Worm (Caenorhabditis elegans) whole organism, L4 larva: Measurements from ENCODE around the gene R01H10.4.
A peak's percentile ranks its signal among the peaks of the same experiment; 100 is the strongest.

Experiments
- D1046.2 ChIP-seq: fragments of 200-800 bp; sonication (Bioruptor generic); IDR thresholded peaks from 2 replicates; pipeline ENCODE4 v1.3.6; 2022; ENCODE audit warnings: missing genetic modification characterization, missing compliant biosample characterization
- F10B5.3 ChIP-seq: sonication (generic microtip); optimal IDR thresholded peaks from 2 replicates; lab custom pipeline; 2016; ENCODE audit warnings: mild to moderate bottlenecking, missing genetic modification characterization, missing compliant biosample characterization
- Y48G9A.11 ChIP-seq: fragments of 200-800 bp; sonication (Bioruptor generic); IDR thresholded peaks from 2 replicates; pipeline ENCODE4 v1.3.6; 2022; ENCODE audit warnings: missing genetic modification reagents, missing genetic modification characterization, missing compliant biosample characterization
- Y5F2A.4 ChIP-seq: fragments of 200-800 bp; sonication (Bioruptor generic); optimal IDR thresholded peaks from 2 replicates; lab custom pipeline; 2018; ENCODE audit warnings: mild to moderate bottlenecking, missing genetic modification characterization, missing compliant biosample characterization
- Y75B8A.6 ChIP-seq: fragments of 200-800 bp; sonication (Bioruptor generic); IDR thresholded peaks from 2 replicates; pipeline ENCODE4 v1.3.6; 2022; ENCODE audit warnings: missing genetic modification reagents, missing genetic modification characterization, missing compliant biosample characterization
- ZK337.2 ChIP-seq: fragments of 200-800 bp; sonication (Bioruptor generic); IDR thresholded peaks from 2 replicates; pipeline ENCODE4 v1.3.6; 2022; ENCODE audit warnings: missing genetic modification reagents, missing genetic modification characterization, missing compliant biosample characterization
- attf-4 ChIP-seq: sonication (generic microtip); optimal IDR thresholded peaks from 3 replicates; lab custom pipeline; 2017; ENCODE audit warnings: missing biosample characterization, missing genetic modification characterization
- ceh-20 ChIP-seq: fragments of 200-800 bp; sonication (Bioruptor generic); IDR thresholded peaks from 2 replicates; pipeline ENCODE4 v1.3.6; 2022; ENCODE audit warnings: missing genetic modification reagents, missing genetic modification characterization, missing compliant biosample characterization
- ceh-62 ChIP-seq: sonication (generic microtip); optimal IDR thresholded peaks from 2 replicates; lab custom pipeline; 2017; ENCODE audit warnings: missing biosample characterization, missing genetic modification characterization
- daf-8 ChIP-seq: fragments of 200-800 bp; sonication (Bioruptor generic); IDR thresholded peaks from 2 replicates; pipeline ENCODE4 v1.3.6; 2022; ENCODE audit warnings: missing genetic modification characterization, missing compliant biosample characterization
- dmd-6 ChIP-seq: fragments of 200-800 bp; sonication (Bioruptor generic); IDR thresholded peaks from 2 replicates; pipeline ENCODE4 v1.3.6; 2022; ENCODE audit warnings: missing genetic modification reagents, missing genetic modification characterization, missing compliant biosample characterization
- dmd-8 ChIP-seq: fragments of 200-800 bp; sonication (Bioruptor generic); IDR thresholded peaks from 2 replicates; pipeline ENCODE4 v1.3.6; 2022; ENCODE audit warnings: missing genetic modification characterization, missing compliant biosample characterization
- egl-43 ChIP-seq: fragments of 200-800 bp; sonication (Bioruptor generic); IDR thresholded peaks from 2 replicates; pipeline ENCODE4 v1.3.6; 2022; ENCODE audit warnings: missing genetic modification reagents, missing genetic modification characterization, missing compliant biosample characterization
- hlh-30 ChIP-seq: sonication (generic microtip); optimal IDR thresholded peaks from 2 replicates; lab custom pipeline; 2017; ENCODE audit warnings: antibody characterized with exemption, mild to moderate bottlenecking, missing genetic modification characterization, missing compliant biosample characterization; ENCODE audit not compliant: insufficient read depth
- lim-7 ChIP-seq: fragments of 200-800 bp; sonication (Bioruptor generic); IDR thresholded peaks from 2 replicates; pipeline ENCODE4 v1.3.6; 2022; ENCODE audit warnings: missing genetic modification characterization, missing compliant biosample characterization
- lin-15B ChIP-seq: fragments of 150-350 bp; sonication (generic microtip); optimal IDR thresholded peaks from 3 replicates; lab custom pipeline; 2014; ENCODE audit warnings: missing biosample characterization, missing genetic modification characterization
- lin-29 ChIP-seq: fragments of 200-800 bp; sonication (Bioruptor generic); IDR thresholded peaks from 2 replicates; pipeline ENCODE4 v1.3.6; 2022; ENCODE audit warnings: missing genetic modification reagents, missing genetic modification characterization, missing compliant biosample characterization
- madf-5 ChIP-seq, 2 experiments: fragments of 200-800 bp; sonication (Bioruptor generic); IDR thresholded peaks; 2 replicates each; pipeline ENCODE4 v1.3.6; 2022; ENCODE audit warnings: missing compliant biosample characterization in 2 of 2, missing genetic modification characterization in 2 of 2
- mdl-1 ChIP-seq, 2 experiments: fragments of 150-350 bp in 1 of 2; sonication (generic microtip) in 1 of 2; optimal IDR thresholded peaks; 2 replicates each; lab custom pipeline; 2014 to 2017; ENCODE audit warnings: missing biosample characterization in 2 of 2, missing genetic modification characterization in 2 of 2
- mep-1 ChIP-seq: fragments of 150-350 bp; sonication (generic microtip); optimal IDR thresholded peaks from 3 replicates; lab custom pipeline; 2014; ENCODE audit warnings: missing biosample characterization, missing genetic modification characterization
- mxl-3 ChIP-seq: fragments of 200-800 bp; sonication (Bioruptor generic); optimal IDR thresholded peaks from 2 replicates; lab custom pipeline; 2018; ENCODE audit warnings: mild to moderate bottlenecking, missing genetic modification characterization, missing compliant biosample characterization
- nhr-102 ChIP-seq: sonication (generic microtip); optimal IDR thresholded peaks from 2 replicates; lab custom pipeline; 2016; ENCODE audit warnings: mild to moderate bottlenecking, missing genetic modification characterization, moderate library complexity, missing compliant biosample characterization
- nhr-111 ChIP-seq: fragments of 200-800 bp; sonication (Bioruptor generic); optimal IDR thresholded peaks from 2 replicates; lab custom pipeline; 2018; ENCODE audit warnings: mild to moderate bottlenecking, missing genetic modification characterization, missing compliant biosample characterization
- nhr-28 ChIP-seq: fragments of 150-350 bp; optimal IDR thresholded peaks from 2 replicates; lab custom pipeline; 2014; ENCODE audit warnings: missing biosample characterization, missing genetic modification characterization
- nhr-42 ChIP-seq: fragments of 200-800 bp; sonication (Bioruptor generic); IDR thresholded peaks from 2 replicates; pipeline ENCODE4 v1.3.6; 2022; ENCODE audit warnings: missing genetic modification characterization, missing compliant biosample characterization
- php-3 ChIP-seq: fragments of 200-800 bp; sonication (Bioruptor generic); IDR thresholded peaks from 2 replicates; pipeline ENCODE4 v1.3.6; 2022; ENCODE audit warnings: missing genetic modification reagents, missing genetic modification characterization, missing compliant biosample characterization
- pqm-1 ChIP-seq: sonication (generic microtip); optimal IDR thresholded peaks from 2 replicates; lab custom pipeline; 2017; ENCODE audit warnings: missing biosample characterization, missing genetic modification characterization
- snpc-1.2 ChIP-seq: fragments of 200-800 bp; sonication (Bioruptor generic); IDR thresholded peaks from 2 replicates; pipeline ENCODE4 v1.3.6; 2022; ENCODE audit warnings: missing genetic modification reagents, missing genetic modification characterization, missing compliant biosample characterization
- tra-1 ChIP-seq: fragments of 200-800 bp; sonication (Bioruptor generic); IDR thresholded peaks from 2 replicates; pipeline ENCODE4 v1.3.6; 2022; ENCODE audit warnings: missing genetic modification reagents, missing genetic modification characterization, missing compliant biosample characterization
- unc-62 ChIP-seq, 3 experiments: fragments of 150-350 bp in 1 of 3; sonication (generic microtip); optimal IDR thresholded peaks in 2 of 3; peaks in 1 of 3; 1 replicate in 1 of 3; 2 replicates in 2 of 3; lab custom pipeline; 2014 to 2017; ENCODE audit warnings: missing biosample characterization in 3 of 3, missing genetic modification characterization in 3 of 3, missing genetic modification reagents in 3 of 3, missing genotype in 1 of 3
- zag-1 ChIP-seq: fragments of 150-350 bp; optimal IDR thresholded peaks from 2 replicates; lab custom pipeline; 2014; ENCODE audit warnings: missing biosample characterization, missing genetic modification characterization
- zfp-3 ChIP-seq: fragments of 200-800 bp; sonication (Bioruptor generic); conservative IDR thresholded peaks from 2 replicates; pipeline ENCODE4 v1.3.6; 2022; ENCODE audit warnings: missing genetic modification reagents, missing genetic modification characterization, missing compliant biosample characterization
- zip-2 ChIP-seq: fragments of 150-350 bp; optimal IDR thresholded peaks from 2 replicates; lab custom pipeline; 2014; ENCODE audit warnings: missing biosample characterization, missing genetic modification characterization

R01H10.4 gene

ce11 chrIII:10293362-10293761 is 38.7 kb downstream of the R01H10.4 start:
- TF ChIP-seq mep-1 (tag; lab: Kevin White, UChicago) (no peak), Y5F2A.4 (GFP tag; lab: Kevin White, UChicago) (no peak), zfp-3 (GFP tag; lab: Robert Waterston, UW) (no peak), ZK337.2 (GFP tag; lab: Robert Waterston, UW) (no peak), lim-7 (GFP tag; lab: Robert Waterston, UW) (0 out of 2 replicates have a peak, but pooled peaks have one; percentile 42), hlh-30 (tag; lab: Kevin White, UChicago) (peak; percentile 25), dmd-6 (GFP tag; lab: Robert Waterston, UW) (peak; percentile 35)

- peak in 1 of 2 experiments; percentile 94 for TF ChIP-seq unc-62 (GFP tag; optimal IDR thresholded peaks at IDR 0.05 in 1 of 2; lab: Kevin White, UChicago)
- TF ChIP-seq unc-62 (tag; optimal IDR thresholded peaks at IDR 0.05; lab: Kevin White, UChicago): no peak
- TF ChIP-seq nhr-111 (GFP tag; lab: Kevin White, UChicago): no peak
Measured at ce11 chrIII:10293946-10294345, 39.3 kb downstream of the R01H10.4 start.

- TF ChIP-seq nhr-42 (GFP tag; lab: Robert Waterston, UW): no peak
- no peak for TF ChIP-seq nhr-28 (tag; lab: Kevin White, UChicago)
- TF ChIP-seq dmd-8 (GFP tag; lab: Robert Waterston, UW): no peak
- no peak for TF ChIP-seq F10B5.3 (tag; lab: Kevin White, UChicago)
Measured at ce11 chrIII:10294837-10295236, 40.2 kb downstream of the R01H10.4 start, which contains the start of gene vglu-2. Gene vglu-2, plus strand, starts transcription at chrIII:10295137.

ce11 chrIII:10296904-10297303 is 42.3 kb downstream of the R01H10.4 start:
- TF ChIP-seq Y75B8A.6 (GFP tag; lab: Robert Waterston, UW) (no peak), mxl-3 (no peak), pqm-1 (tag; lab: Kevin White, UChicago) (no peak), ceh-20 (GFP tag; lab: Robert Waterston, UW) (0 out of 2 replicates have a peak, but pooled peaks have one; percentile 12), zfp-3 (GFP tag; lab: Robert Waterston, UW) (no peak), zip-2 (no peak), tra-1 (GFP tag; lab: Robert Waterston, UW) (no peak), lin-15B (tag; lab: Kevin White, UChicago) (no peak), madf-5 (GFP tag; IDR thresholded peaks at IDR 0.05; lab: Robert Waterston, UW) (no peak), unc-62 (GFP tag; optimal IDR thresholded peaks at IDR 0.05 in 1 of 2; lab: Kevin White, UChicago) (peak in 1 of 2 experiments; percentile 72), unc-62 (tag; optimal IDR thresholded peaks at IDR 0.05; lab: Kevin White, UChicago) (no peak), egl-43 (GFP tag; lab: Robert Waterston, UW) (no peak), D1046.2 (GFP tag; lab: Robert Waterston, UW) (no peak), attf-4 (no peak), ceh-62 (tag; lab: Kevin White, UChicago) (no peak), snpc-1.2 (GFP tag; lab: Robert Waterston, UW) (no peak), zag-1 (tag; lab: Kevin White, UChicago) (no peak), Y48G9A.11 (GFP tag; lab: Robert Waterston, UW) (no peak), php-3 (GFP tag; lab: Robert Waterston, UW) (peak; percentile 23; the same call in 1 of the 2 replicates), daf-8 (GFP tag; lab: Robert Waterston, UW) (no peak), Y5F2A.4 (GFP tag; lab: Kevin White, UChicago) (no peak), lin-29 (GFP tag; lab: Robert Waterston, UW) (no peak), mdl-1 (tag; optimal IDR thresholded peaks at IDR 0.05; lab: Kevin White, UChicago) (no peak)
- TF ChIP-seq, all 104 proteins: peak for 3

- TF ChIP-seq unc-62 (GFP tag; optimal IDR thresholded peaks at IDR 0.05 in 1 of 2; lab: Kevin White, UChicago) (peak in 1 of 2 experiments; percentile 72), unc-62 (tag; optimal IDR thresholded peaks at IDR 0.05; lab: Kevin White, UChicago) (no peak), nhr-102 (tag; lab: Kevin White, UChicago) (no peak)
Measured at ce11 chrIII:10300078-10300477, 45.5 kb downstream of the R01H10.4 start, which contains the start of gene vglu-3. Gene vglu-3, plus strand, starts transcription at chrIII:10300378.
